Fruit fly (Drosophila melanogaster): ENCODE results near the gene GCS1.
A peak's percentile ranks its signal among the peaks of the same experiment; 100 is the strongest.

- no peak for TF ChIP-seq cic (GFP tag; optimal IDR thresholded peaks at IDR 0.05)
- no peak for TF ChIP-seq CG33017 (tag; optimal IDR thresholded peaks at IDR 0.05)
- peak; percentile 13 for TF ChIP-seq CG11617 (GFP tag; optimal IDR thresholded peaks at IDR 0.05)
- TF ChIP-seq Mnt (GFP tag; optimal IDR thresholded peaks at IDR 0.05), result no peak
- no peak for TF ChIP-seq kay (GFP tag; ENCODE audit: borderline replicate concordance)
- no peak for TF ChIP-seq Crg-1 (GFP tag; optimal IDR thresholded peaks at IDR 0.05)
- peak; percentile 20 for TF ChIP-seq CG7045 (GFP tag; optimal IDR thresholded peaks at IDR 0.05)
- no peak for TF ChIP-seq pad (GFP tag; optimal IDR thresholded peaks at IDR 0.05)
- no peak for TF ChIP-seq CG7101 (tag; optimal IDR thresholded peaks at IDR 0.05)
- TF ChIP-seq CG12768 (GFP tag; optimal IDR thresholded peaks at IDR 0.05), result no peak
- TF ChIP-seq CG14711 (tag; optimal IDR thresholded peaks at IDR 0.05), result peak; percentile 2
Observed at dm6 chrX:11338047-11338747, 9.6 kb downstream of the GCS1 start.

All from whole organism, adult.